Fruit fly (Drosophila melanogaster): ENCODE results near the gene RPA2.

Gene RPA2

DNA sequence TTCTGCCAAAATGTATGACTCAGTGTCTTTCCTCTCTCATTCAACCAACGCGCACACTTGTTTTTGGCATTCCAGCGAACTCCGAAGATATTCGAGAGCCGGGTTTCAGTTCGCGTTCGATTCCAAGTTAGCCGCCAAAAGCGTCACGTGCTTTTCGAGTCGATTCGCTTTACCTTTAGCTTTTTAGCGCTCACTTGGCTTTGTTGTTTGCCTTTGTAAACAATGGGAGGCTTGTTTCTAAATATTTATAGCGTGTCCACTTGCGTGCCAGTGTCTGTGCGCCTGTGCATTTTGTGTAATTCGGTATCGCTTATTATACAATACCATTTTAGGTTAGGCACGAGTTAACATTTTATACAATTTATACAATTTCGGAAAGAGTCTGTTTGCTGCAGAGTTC lies 14.6 kb downstream of the RPA2 start (continued):
- TF ChIP-seq ttk (GFP tag; IDR thresholded peaks at IDR 0.05) (no peak), CG31365 (tag; optimal IDR thresholded peaks at IDR 0.05) (peak; percentile 49), tup (GFP tag; optimal IDR thresholded peaks at IDR 0.05) (no peak), inv (GFP tag; IDR thresholded peaks at IDR 0.05; ENCODE audit: partially characterized antibody) (no peak), gsb-n (tag; optimal IDR thresholded peaks at IDR 0.05) (no peak), CG17359 (tag; optimal IDR thresholded peaks at IDR 0.05) (peak; percentile 47), CG12769 (tag; optimal IDR thresholded peaks at IDR 0.05) (peak; percentile 60), CG1529 (GFP tag; optimal IDR thresholded peaks at IDR 0.05) (no peak), HLH3B (GFP tag; IDR thresholded peaks at IDR 0.05) (no peak), ind (GFP tag; optimal IDR thresholded peaks at IDR 0.05) (no peak), D (optimal IDR thresholded peaks at IDR 0.05) (no peak), D (GFP tag; optimal IDR thresholded peaks at IDR 0.05) (no peak), CG15269 (tag; optimal IDR thresholded peaks at IDR 0.05) (peak; percentile 61), Bdp1 (GFP tag; optimal IDR thresholded peaks at IDR 0.05) (peak; percentile 24), Max (GFP tag; optimal IDR thresholded peaks at IDR 0.05) (no peak), pho (GFP tag; optimal IDR thresholded peaks at IDR 0.05) (no peak), sqz (GFP tag; optimal IDR thresholded peaks at IDR 0.05) (no peak), CG14441 (GFP tag; IDR thresholded peaks at IDR 0.05) (0 out of 2 replicates have a peak, but pooled peaks have one; percentile 25), zen2 (GFP tag; IDR thresholded peaks at IDR 0.05; ENCODE audit: partially characterized antibody) (no peak), toy (GFP tag; IDR thresholded peaks at IDR 0.05) (no peak), sob (GFP tag; IDR thresholded peaks at IDR 0.05) (no peak), lov (optimal IDR thresholded peaks at IDR 0.05) (no peak), lov (GFP tag; IDR thresholded peaks at IDR 0.05) (no peak), wor (GFP tag; IDR thresholded peaks at IDR 0.05) (no peak), CG7987 (GFP tag; optimal IDR thresholded peaks at IDR 0.05) (peak; percentile 57), gfzf (GFP tag; optimal IDR thresholded peaks at IDR 0.05) (no peak), CG15073 (GFP tag; optimal IDR thresholded peaks at IDR 0.05) (no peak), CG13296 (GFP tag; optimal IDR thresholded peaks at IDR 0.05) (peak; percentile 59), GATAe (GFP tag; conservative IDR thresholded peaks at IDR 0.05) (no peak), tll (GFP tag; optimal IDR thresholded peaks at IDR 0.05) (no peak), Stat92E (GFP tag; optimal IDR thresholded peaks at IDR 0.05) (no peak), sr (GFP tag; IDR thresholded peaks at IDR 0.05) (no peak), Camta (GFP tag; optimal IDR thresholded peaks at IDR 0.05) (peak; percentile 3), BtbVII (GFP tag; optimal IDR thresholded peaks at IDR 0.05) (no peak), CG6683 (GFP tag; optimal IDR thresholded peaks at IDR 0.05) (peak; percentile 37), Mes4 (GFP tag; optimal IDR thresholded peaks at IDR 0.05) (no peak), otp (GFP tag; IDR thresholded peaks at IDR 0.05) (0 out of 3 replicates have a peak, but pooled peaks have one; percentile 43), CG13894 (tag; optimal IDR thresholded peaks at IDR 0.05) (peak; percentile 18), fru (optimal IDR thresholded peaks at IDR 0.05) (no peak), Hmx (GFP tag; optimal IDR thresholded peaks at IDR 0.05) (no peak), seq (GFP tag; IDR thresholded peaks at IDR 0.05) (0 out of 2 replicates have a peak, but pooled peaks have one; percentile 23), CG12299 (tag; optimal IDR thresholded peaks at IDR 0.05) (peak; percentile 31), dmrt99B (tag; optimal IDR thresholded peaks at IDR 0.05) (peak; percentile 3), sd (tag; optimal IDR thresholded peaks at IDR 0.05) (peak; percentile 89), Hr39 (optimal IDR thresholded peaks at IDR 0.05) (no peak), CG13775 (GFP tag; optimal IDR thresholded peaks at IDR 0.05) (no peak), Lim3 (GFP tag; IDR thresholded peaks at IDR 0.05) (no peak), CG18262 (tag; optimal IDR thresholded peaks at IDR 0.05) (no peak), Atf6 (GFP tag; IDR thresholded peaks at IDR 0.05) (no peak), CG34376 (GFP tag; optimal IDR thresholded peaks at IDR 0.05) (no peak), Meics (GFP tag; optimal IDR thresholded peaks at IDR 0.05) (peak; percentile 37), CG15479 (GFP tag; optimal IDR thresholded peaks at IDR 0.05) (no peak)
